Fruit fly (Drosophila melanogaster) whole organism, wandering third instar larva: Measurements from ENCODE around the gene klar.

ENCODE experiments used
- Abd-B ChIP-seq: fragments of >200 bp; optimal IDR thresholded peaks from 2 replicates; lab custom pipeline; 2017; ENCODE audit warnings: missing biosample characterization, missing genetic modification characterization
- CG9705 ChIP-seq: fragments of 200-800 bp; sonication (Bioruptor generic); optimal IDR thresholded peaks from 2 replicates; lab custom pipeline; 2018; ENCODE audit warnings: missing biosample characterization, mild to moderate bottlenecking, missing genetic modification characterization
- CrebA ChIP-seq: fragments of 200-800 bp; sonication (Bioruptor generic); optimal IDR thresholded peaks from 2 replicates; lab custom pipeline; 2016; ENCODE audit warnings: missing biosample characterization, mild to moderate bottlenecking, missing genetic modification characterization, borderline replicate concordance
- Dfd ChIP-seq: fragments of >200 bp; optimal IDR thresholded peaks from 2 replicates; lab custom pipeline; 2017; ENCODE audit warnings: missing biosample characterization, missing genetic modification characterization
- Dif ChIP-seq: fragments of 200-275, 200-300 bp; sonication (Bioruptor generic); optimal IDR thresholded peaks from 2 replicates; lab custom pipeline; 2018; ENCODE audit warnings: missing biosample characterization, missing genetic modification characterization; ENCODE audit not compliant: partially characterized antibody
- GATAd ChIP-seq: sonication (Bioruptor generic); optimal IDR thresholded peaks from 2 replicates; lab custom pipeline; 2016; ENCODE audit warnings: missing biosample characterization, missing genetic modification characterization
- HLH106 ChIP-seq: fragments of 200-800 bp; optimal IDR thresholded peaks from 3 replicates; lab custom pipeline; 2019; ENCODE audit warnings: missing biosample characterization, mild to moderate bottlenecking, missing genetic modification characterization, moderate library complexity
- Hnf4 ChIP-seq: fragments of 200-800 bp; sonication (Bioruptor generic); optimal IDR thresholded peaks from 2 replicates; lab custom pipeline; 2016; ENCODE audit warnings: missing biosample characterization, mild to moderate bottlenecking, missing genetic modification characterization
- Hr78 ChIP-seq: fragments of >200 bp; optimal IDR thresholded peaks from 2 replicates; lab custom pipeline; 2017; ENCODE audit warnings: missing biosample characterization, missing genetic modification characterization
- Hr83 ChIP-seq: fragments of 200-300 bp; sonication (Bioruptor generic); optimal IDR thresholded peaks from 2 replicates; lab custom pipeline; 2016; ENCODE audit warnings: missing biosample characterization, mild to moderate bottlenecking, missing genetic modification characterization, moderate library complexity; ENCODE audit not compliant: poor library complexity, severe bottlenecking
- Jra ChIP-seq: sonication (Bioruptor generic); optimal IDR thresholded peaks from 2 replicates; lab custom pipeline; 2016; ENCODE audit warnings: missing biosample characterization, missing genetic modification characterization
- Mio ChIP-seq: sonication (Bioruptor generic); optimal IDR thresholded peaks from 2 replicates; lab custom pipeline; 2016; ENCODE audit warnings: missing biosample characterization, missing genetic modification characterization
- Myc ChIP-seq: fragments of >200 bp; optimal IDR thresholded peaks from 2 replicates; lab custom pipeline; 2017
- N ChIP-seq: fragments of >200 bp; optimal IDR thresholded peaks from 2 replicates; lab custom pipeline; 2018; ENCODE audit warnings: missing biosample characterization, missing external identifiers, missing genetic modification characterization
- OdsH ChIP-seq: fragments of 200-800 bp; sonication (Bioruptor generic); optimal IDR thresholded peaks from 2 replicates; lab custom pipeline; 2016; ENCODE audit warnings: missing biosample characterization, mild to moderate bottlenecking, missing genetic modification characterization
- Rel ChIP-seq, 2 experiments: fragments of 200-800 bp; sonication (Bioruptor generic) in 1 of 2; optimal IDR thresholded peaks; 2 replicates in 1 of 2; 3 replicates in 1 of 2; lab custom pipeline; 2016 to 2019; ENCODE audit warnings: mild to moderate bottlenecking in 2 of 2, missing biosample characterization in 2 of 2, missing genetic modification characterization in 2 of 2, moderate library complexity in 1 of 2
- Sp1 ChIP-seq: fragments of 200-800 bp; sonication (Bioruptor generic); optimal IDR thresholded peaks from 3 replicates; lab custom pipeline; 2019; ENCODE audit warnings: missing biosample characterization, mild to moderate bottlenecking, missing genetic modification characterization, moderate library complexity
- Vsx2 ChIP-seq: fragments of 200-300, 225-300 bp; sonication (Bioruptor generic); optimal IDR thresholded peaks from 2 replicates; lab custom pipeline; 2018; ENCODE audit warnings: missing biosample characterization, missing genetic modification characterization; ENCODE audit not compliant: partially characterized antibody
- dl ChIP-seq, 2 experiments: fragments of 175-275, 200-275 bp in 1 of 2; fragments of 200-275 bp in 1 of 2; sonication (Bioruptor generic); optimal IDR thresholded peaks; lab custom pipeline; 2018; ENCODE audit warnings: mild to moderate bottlenecking in 2 of 2, missing biosample characterization in 2 of 2, missing genetic modification characterization in 2 of 2, moderate library complexity in 2 of 2; ENCODE audit not compliant: partially characterized antibody in 2 of 2, insufficient read depth in 1 of 2
- dmrt93B ChIP-seq: fragments of 200-800 bp; sonication (Bioruptor generic); optimal IDR thresholded peaks from 2 replicates; lab custom pipeline; 2018; ENCODE audit warnings: missing biosample characterization, mild to moderate bottlenecking, missing genetic modification characterization
- dsf ChIP-seq: sonication (Bioruptor generic); optimal IDR thresholded peaks from 2 replicates; lab custom pipeline; 2016; ENCODE audit warnings: missing biosample characterization, missing genetic modification characterization, borderline replicate concordance
- ey ChIP-seq: fragments of 200-800 bp; sonication (Bioruptor generic); optimal IDR thresholded peaks from 2 replicates; lab custom pipeline; 2016; ENCODE audit warnings: missing biosample characterization, missing genetic modification characterization
- foxo ChIP-seq, 2 experiments: fragments of 200-800 bp; sonication (Bioruptor generic); optimal IDR thresholded peaks; 2 replicates in 1 of 2; 3 replicates in 1 of 2; lab custom pipeline; 2016 to 2017; ENCODE audit warnings: missing biosample characterization in 2 of 2, missing genetic modification characterization in 2 of 2
- fru ChIP-seq: fragments of 200-800 bp; sonication (Bioruptor generic); optimal IDR thresholded peaks from 3 replicates; lab custom pipeline; 2016; ENCODE audit warnings: missing biosample characterization, mild to moderate bottlenecking, missing genetic modification characterization
- h ChIP-seq: fragments of 200-800 bp; sonication (Bioruptor generic); optimal IDR thresholded peaks from 3 replicates; lab custom pipeline; 2016; ENCODE audit warnings: missing biosample characterization, mild to moderate bottlenecking, missing genetic modification characterization
- jim ChIP-seq: fragments of 175-275, 200-325 bp; sonication (Bioruptor generic); optimal IDR thresholded peaks from 2 replicates; lab custom pipeline; 2016; ENCODE audit warnings: missing biosample characterization, mild to moderate bottlenecking, missing genetic modification characterization
- lola ChIP-seq: fragments of >200 bp; optimal IDR thresholded peaks from 2 replicates; lab custom pipeline; 2017; ENCODE audit warnings: missing biosample characterization, missing genetic modification characterization
- psq ChIP-seq: fragments of 200-800 bp; sonication (Bioruptor generic); optimal IDR thresholded peaks from 3 replicates; lab custom pipeline; 2017; ENCODE audit warnings: missing biosample characterization, mild to moderate bottlenecking, missing genetic modification characterization, moderate library complexity
- rgr ChIP-seq: fragments of 200-800 bp; sonication (Bioruptor generic); optimal IDR thresholded peaks from 3 replicates; lab custom pipeline; 2016; ENCODE audit warnings: missing biosample characterization, mild to moderate bottlenecking, missing genetic modification characterization
- sage ChIP-seq: fragments of 200-800 bp; sonication (Bioruptor generic); optimal IDR thresholded peaks from 2 replicates; lab custom pipeline; 2016; ENCODE audit warnings: missing biosample characterization, mild to moderate bottlenecking, missing genetic modification characterization
- sv ChIP-seq: fragments of 200-800 bp; sonication (Bioruptor generic); optimal IDR thresholded peaks from 3 replicates; lab custom pipeline; 2016; ENCODE audit warnings: missing biosample characterization, missing genetic modification characterization
- tai ChIP-seq: sonication (Bioruptor generic); optimal IDR thresholded peaks from 2 replicates; lab custom pipeline; 2016; ENCODE audit warnings: missing biosample characterization, missing genetic modification characterization
- usp ChIP-seq: fragments of >200 bp; optimal IDR thresholded peaks from 2 replicates; lab custom pipeline; 2017; ENCODE audit warnings: missing biosample characterization, missing genetic modification characterization
- woc ChIP-seq: sonication (Bioruptor generic); optimal IDR thresholded peaks from 2 replicates; lab custom pipeline; 2016; ENCODE audit warnings: missing biosample characterization, mild to moderate bottlenecking, missing genetic modification characterization

Gene klar

DNA sequence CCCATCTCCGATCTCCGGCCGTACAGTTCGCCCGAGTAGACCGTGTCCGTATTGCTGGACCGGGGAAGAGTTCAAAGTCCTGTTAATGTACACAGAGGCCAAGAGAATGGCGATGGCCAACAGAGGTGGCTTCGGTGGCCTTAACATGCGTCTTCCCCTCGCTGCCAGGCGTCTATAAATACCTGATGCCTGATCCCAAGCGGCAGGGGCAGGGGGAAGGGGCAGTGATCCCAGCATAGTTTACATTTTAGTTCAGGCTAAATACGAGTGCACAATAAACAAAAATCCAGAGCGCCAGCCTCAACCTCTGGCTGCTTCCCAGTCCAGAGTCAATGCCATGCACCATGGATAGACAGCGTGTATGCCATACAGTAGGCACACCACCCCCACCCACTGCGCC is 47.4 kb upstream of the klar start:
- no peak for TF ChIP-seq lola (GFP tag; lab: Kevin White, UChicago)
- TF ChIP-seq Hnf4 (GFP tag; lab: Kevin White, UChicago), result no peak
- no peak for TF ChIP-seq Dif
- no peak for TF ChIP-seq tai
- no peak for TF ChIP-seq GATAd (GFP tag; lab: Kevin White, UChicago)
- no peak for TF ChIP-seq ey (GFP tag; lab: Kevin White, UChicago)
- no peak for TF ChIP-seq fru (GFP tag; lab: Kevin White, UChicago)
- no peak for TF ChIP-seq Rel (GFP tag; optimal IDR thresholded peaks at IDR 0.05; lab: Kevin White, UChicago)
- TF ChIP-seq Rel (tag; optimal IDR thresholded peaks at IDR 0.05; lab: Kevin White, UChicago), result no peak
- TF ChIP-seq dsf, result no peak
- no peak for TF ChIP-seq Vsx2 (GFP tag; lab: Kevin White, UChicago)
- TF ChIP-seq OdsH (GFP tag; lab: Kevin White, UChicago), result no peak
- no peak for TF ChIP-seq h (GFP tag; lab: Kevin White, UChicago)
- TF ChIP-seq CG9705, result no peak

dm6 chr3L:586582-587213 is 46.3 kb upstream of the klar start:
- no peak for TF ChIP-seq sv (GFP tag; lab: Kevin White, UChicago)
- no peak for TF ChIP-seq CrebA (GFP tag; lab: Kevin White, UChicago)
- no peak for TF ChIP-seq woc (GFP tag; lab: Kevin White, UChicago)
- no peak for TF ChIP-seq N
- TF ChIP-seq Rel (GFP tag; optimal IDR thresholded peaks at IDR 0.05; lab: Kevin White, UChicago), result no peak
- TF ChIP-seq Rel (tag; optimal IDR thresholded peaks at IDR 0.05; lab: Kevin White, UChicago), result no peak
- TF ChIP-seq Sp1 (GFP tag; lab: Kevin White, UChicago), result no peak
- TF ChIP-seq usp (GFP tag; lab: Kevin White, UChicago), result no peak
- TF ChIP-seq Hnf4 (GFP tag; lab: Kevin White, UChicago), result no peak
- no peak for TF ChIP-seq Vsx2 (GFP tag; lab: Kevin White, UChicago)
- TF ChIP-seq, all 38 proteins: peak for 0

dm6 chr3L:581037-581436 is 40.6 kb upstream of the klar start, which contains the start of gene Ppm1:
TSS of gene Ppm1 (plus strand) at chr3L:581337.
- TF ChIP-seq dl (GFP tag; optimal IDR thresholded peaks at IDR 0.05; lab: Kevin White, UChicago; ENCODE audit: insufficient read depth in 1 of 2, partially characterized antibody in 2 of 2) (no peak), fru (GFP tag; lab: Kevin White, UChicago) (no peak), N (no peak), Myc (lab: Kevin White, UChicago) (no peak)
- TF ChIP-seq, all 38 proteins: peak for 0

DNA sequence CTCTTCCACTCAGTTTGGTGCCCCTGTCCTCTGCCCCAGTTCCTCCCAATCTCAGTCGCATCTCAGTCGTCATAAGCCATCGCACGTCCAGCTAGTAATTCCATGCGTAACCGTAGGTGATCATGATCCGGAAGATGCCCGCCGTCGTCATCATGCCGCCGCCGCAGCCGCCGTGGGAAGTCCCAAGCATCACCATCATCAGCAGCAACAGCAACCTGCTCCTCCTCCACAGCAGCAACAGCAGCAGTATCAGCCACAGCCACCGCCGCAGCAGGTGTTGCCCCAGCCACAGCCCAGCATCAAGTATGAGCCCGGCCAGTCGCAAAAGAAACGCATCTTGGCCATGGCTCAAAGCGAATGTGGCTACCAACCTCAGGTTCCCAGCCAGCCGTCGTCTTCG is 32.5 kb upstream of the klar start:
- TF ChIP-seq Dfd (peak; percentile 56), rgr (GFP tag; lab: Kevin White, UChicago) (no peak)
- TF ChIP-seq, all 38 proteins: peak for 1

dm6 chr3L:565964-566627 is 25.7 kb upstream of the klar start:
- no peak for TF ChIP-seq Myc (lab: Kevin White, UChicago)
- peak; percentile 51 for TF ChIP-seq CG9705
- no peak for TF ChIP-seq lola (GFP tag; lab: Kevin White, UChicago)
- TF ChIP-seq woc (GFP tag; lab: Kevin White, UChicago), result peak; percentile 68
- no peak for TF ChIP-seq usp (GFP tag; lab: Kevin White, UChicago)
- TF ChIP-seq dsf, result no peak
- no peak for TF ChIP-seq sv (GFP tag; lab: Kevin White, UChicago)
- TF ChIP-seq Vsx2 (GFP tag; lab: Kevin White, UChicago), result no peak
- TF ChIP-seq psq, result peak; percentile 65
- TF ChIP-seq Sp1 (GFP tag; lab: Kevin White, UChicago), result peak; percentile 82
- no peak for TF ChIP-seq Dif
- peak in 1 of 2 experiments; percentile 77 for TF ChIP-seq foxo (GFP tag; optimal IDR thresholded peaks at IDR 0.05; lab: Kevin White, UChicago)
- TF ChIP-seq HLH106 (tag; lab: Kevin White, UChicago), result peak; percentile 85
- no peak for TF ChIP-seq jim (GFP tag; lab: Kevin White, UChicago)
- TF ChIP-seq sage (GFP tag; lab: Kevin White, UChicago), result no peak
- no peak for TF ChIP-seq dl (GFP tag; optimal IDR thresholded peaks at IDR 0.05; lab: Kevin White, UChicago; ENCODE audit: insufficient read depth in 1 of 2, partially characterized antibody in 2 of 2)
- no peak for TF ChIP-seq GATAd (GFP tag; lab: Kevin White, UChicago)
- TF ChIP-seq Jra (GFP tag; lab: Kevin White, UChicago), result no peak
- TF ChIP-seq Mio, result no peak
- no peak for TF ChIP-seq Hnf4 (GFP tag; lab: Kevin White, UChicago)
- TF ChIP-seq tai, result no peak
- TF ChIP-seq Dfd, result no peak
- TF ChIP-seq Abd-B, result no peak
- no peak for TF ChIP-seq Hr78 (GFP tag; lab: Kevin White, UChicago)
- TF ChIP-seq Rel (GFP tag; optimal IDR thresholded peaks at IDR 0.05; lab: Kevin White, UChicago), result no peak
- TF ChIP-seq Rel (tag; optimal IDR thresholded peaks at IDR 0.05; lab: Kevin White, UChicago), result peak; percentile 16
- peak; percentile 69 for TF ChIP-seq rgr (GFP tag; lab: Kevin White, UChicago)
- peak; percentile 81 for TF ChIP-seq fru (GFP tag; lab: Kevin White, UChicago)
- TF ChIP-seq ey (GFP tag; lab: Kevin White, UChicago), result peak; percentile 80
- no peak for TF ChIP-seq Hr83 (GFP tag; lab: Kevin White, UChicago)
- TF ChIP-seq CrebA (GFP tag; lab: Kevin White, UChicago), result no peak
- TF ChIP-seq OdsH (GFP tag; lab: Kevin White, UChicago), result peak; percentile 70
- TF ChIP-seq dmrt93B, result peak; percentile 74
